Worm (Caenorhabditis elegans) whole organism, early embryonic: Measurements from ENCODE around the gene C54E10.6.

Experiments used
- B0310.2 ChIP-seq: sonication (generic microtip); optimal IDR thresholded peaks from 2 replicates; lab custom pipeline; 2016; ENCODE audit warnings: mild to moderate bottlenecking, missing genetic modification characterization, missing compliant biosample characterization
- F13C5.2 ChIP-seq: sonication (generic microtip); optimal IDR thresholded peaks from 2 replicates; lab custom pipeline; 2017; ENCODE audit warnings: mild to moderate bottlenecking, missing genetic modification characterization, inconsistent platforms, missing compliant biosample characterization
- aly-1 ChIP-seq: sonication (generic microtip); optimal IDR thresholded peaks from 2 replicates; lab custom pipeline; 2016; ENCODE audit warnings: missing genetic modification characterization, missing compliant biosample characterization
- ama-1 ChIP-seq: fragments of 150-350 bp; optimal IDR thresholded peaks from 2 replicates; lab custom pipeline; 2014
- ceh-13 ChIP-seq: fragments of 200-800 bp; sonication (Bioruptor generic); optimal IDR thresholded peaks from 2 replicates; lab custom pipeline; 2018; ENCODE audit warnings: mild to moderate bottlenecking, missing genetic modification characterization, missing compliant biosample characterization
- ceh-36 ChIP-seq: sonication (generic microtip); optimal IDR thresholded peaks from 2 replicates; lab custom pipeline; 2016; ENCODE audit warnings: missing genetic modification characterization, inconsistent platforms, missing compliant biosample characterization
- ets-7 ChIP-seq: sonication (generic microtip); optimal IDR thresholded peaks from 2 replicates; lab custom pipeline; 2016; ENCODE audit warnings: missing genotype, missing genetic modification characterization, missing compliant biosample characterization
- flt-1 ChIP-seq: fragments of 200-800 bp; sonication (Bioruptor generic); IDR thresholded peaks from 2 replicates; pipeline ENCODE4 v1.3.6; 2022; ENCODE audit warnings: missing genetic modification characterization, missing compliant biosample characterization
- hmbx-1 ChIP-seq: sonication (generic microtip); optimal IDR thresholded peaks from 2 replicates; lab custom pipeline; 2016; ENCODE audit warnings: mild to moderate bottlenecking, missing genetic modification characterization, missing compliant biosample characterization
- hmg-4 ChIP-seq: fragments of 200-800 bp; sonication (Bioruptor generic); optimal IDR thresholded peaks from 2 replicates; lab custom pipeline; 2018; ENCODE audit warnings: mild to moderate bottlenecking, missing genetic modification characterization, missing compliant biosample characterization
- hnd-1 ChIP-seq: sonication (generic microtip); optimal IDR thresholded peaks from 2 replicates; lab custom pipeline; 2016; ENCODE audit warnings: missing genetic modification characterization, missing compliant biosample characterization
- pes-1 ChIP-seq: fragments of 200-800 bp; sonication (Bioruptor generic); IDR thresholded peaks from 2 replicates; pipeline ENCODE4 v1.3.6; 2022; ENCODE audit warnings: missing genetic modification reagents, missing genetic modification characterization, missing compliant biosample characterization
- scrt-1 ChIP-seq: fragments of 200-800 bp; sonication (Bioruptor generic); IDR thresholded peaks from 2 replicates; pipeline ENCODE4 v1.3.6; 2022; ENCODE audit warnings: missing genetic modification characterization, missing compliant biosample characterization
- sea-1 ChIP-seq: fragments of 200-800 bp; sonication (Bioruptor generic); conservative IDR thresholded peaks from 2 replicates; pipeline ENCODE4 v1.3.6; 2022; ENCODE audit warnings: missing genetic modification characterization, missing compliant biosample characterization
- tbx-11 ChIP-seq: fragments of 200-800 bp; sonication (Bioruptor generic); IDR thresholded peaks from 2 replicates; pipeline ENCODE4 v1.3.6; 2022; ENCODE audit warnings: missing genetic modification characterization, missing compliant biosample characterization
- tbx-37 ChIP-seq: fragments of 200-800 bp; sonication (Bioruptor generic); conservative IDR thresholded peaks from 2 replicates; pipeline ENCODE4 v1.3.6; 2022; ENCODE audit warnings: missing genetic modification reagents, missing genetic modification characterization, missing compliant biosample characterization
- tra-4 ChIP-seq: sonication (generic microtip); optimal IDR thresholded peaks from 2 replicates; lab custom pipeline; 2017; ENCODE audit warnings: missing genetic modification characterization, missing compliant biosample characterization

C54E10.6 gene

ce11 chrV:18826445-18826844 is 17.9 kb upstream of the C54E10.6 start:
- TF ChIP-seq F13C5.2 (no peak), ceh-36 (tag; lab: Kevin White, UChicago) (no peak), scrt-1 (GFP tag; lab: Robert Waterston, UW) (no peak), ceh-13 (GFP tag; lab: Kevin White, UChicago) (no peak), tbx-11 (GFP tag; lab: Robert Waterston, UW) (no peak), tra-4 (tag; lab: Kevin White, UChicago) (no peak), ama-1 (no peak), pes-1 (GFP tag; lab: Robert Waterston, UW) (no peak), tbx-37 (GFP tag; lab: Robert Waterston, UW) (no peak), ets-7 (tag; lab: Kevin White, UChicago) (no peak), flt-1 (no peak), hnd-1 (no peak), hmbx-1 (no peak), sea-1 (GFP tag; lab: Robert Waterston, UW) (no peak), B0310.2 (no peak), hmg-4 (no peak), aly-1 (tag; lab: Kevin White, UChicago) (no peak)

DNA sequence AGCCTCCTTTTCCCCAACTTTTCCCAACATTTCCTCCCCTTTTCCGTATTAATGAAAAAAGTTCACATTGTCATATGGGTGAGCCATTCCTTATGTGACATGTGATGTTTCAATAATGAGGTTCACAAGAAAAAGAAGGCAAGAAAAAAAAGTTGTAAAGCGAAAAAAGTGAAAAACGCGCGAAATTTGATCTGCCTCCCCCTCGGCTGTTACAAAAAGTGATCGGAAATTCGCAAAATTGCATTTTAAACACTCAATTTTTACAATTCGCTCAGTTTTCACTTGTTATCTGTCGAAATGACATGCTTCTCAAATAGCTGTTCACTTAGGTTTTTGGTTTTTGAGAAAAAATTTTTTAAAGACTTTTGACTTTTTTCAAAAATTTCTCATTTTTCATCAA is 13.0 kb upstream of the C54E10.6 start:
- no peak for TF ChIP-seq aly-1 (tag; lab: Kevin White, UChicago)
- TF ChIP-seq scrt-1 (GFP tag; lab: Robert Waterston, UW), result no peak
- no peak for TF ChIP-seq pes-1 (GFP tag; lab: Robert Waterston, UW)

ce11 chrV:18819643-18820042 is 11.1 kb upstream of the C54E10.6 start, which contains the start of gene ncs-5:
TSS of gene ncs-5 (plus strand) at chrV:18819766.
- TF ChIP-seq tbx-11 (GFP tag; lab: Robert Waterston, UW) (no peak), hnd-1 (no peak), ama-1 (no peak)

DNA sequence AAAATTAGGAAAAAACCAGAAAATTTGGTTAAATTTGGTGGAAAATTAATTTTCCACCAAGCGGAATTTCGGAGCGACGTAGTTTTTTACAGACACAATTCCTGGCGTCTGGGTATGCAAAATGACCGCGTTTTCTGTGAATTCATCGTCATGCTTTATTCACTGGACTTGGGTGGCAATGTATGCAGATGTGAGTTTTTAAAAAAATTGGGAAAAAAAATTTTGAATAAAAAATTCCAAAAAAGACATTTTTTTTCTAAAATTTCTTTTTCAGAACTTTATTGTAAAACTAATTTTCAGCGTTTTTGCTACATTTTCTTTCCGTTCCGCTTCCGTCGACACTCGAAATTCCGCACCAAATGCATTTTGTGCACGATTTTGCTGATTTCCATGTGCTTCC is 2.8 kb upstream of the C54E10.6 start, which contains the start of gene C54E10.7:
Gene C54E10.7, plus strand, starts transcription at position 301 of the 400 bp plus-strand sequence.
- TF ChIP-seq sea-1 (GFP tag; lab: Robert Waterston, UW) (no peak), hnd-1 (no peak), hmbx-1 (no peak), tbx-37 (GFP tag; lab: Robert Waterston, UW) (no peak), ets-7 (tag; lab: Kevin White, UChicago) (no peak), ama-1 (no peak), ceh-13 (GFP tag; lab: Kevin White, UChicago) (no peak), B0310.2 (no peak), flt-1 (no peak), aly-1 (tag; lab: Kevin White, UChicago) (no peak), hmg-4 (no peak), F13C5.2 (no peak), pes-1 (GFP tag; lab: Robert Waterston, UW) (no peak), tra-4 (tag; lab: Kevin White, UChicago) (no peak), tbx-11 (GFP tag; lab: Robert Waterston, UW) (no peak), scrt-1 (GFP tag; lab: Robert Waterston, UW) (no peak), ceh-36 (tag; lab: Kevin White, UChicago) (no peak)

DNA sequence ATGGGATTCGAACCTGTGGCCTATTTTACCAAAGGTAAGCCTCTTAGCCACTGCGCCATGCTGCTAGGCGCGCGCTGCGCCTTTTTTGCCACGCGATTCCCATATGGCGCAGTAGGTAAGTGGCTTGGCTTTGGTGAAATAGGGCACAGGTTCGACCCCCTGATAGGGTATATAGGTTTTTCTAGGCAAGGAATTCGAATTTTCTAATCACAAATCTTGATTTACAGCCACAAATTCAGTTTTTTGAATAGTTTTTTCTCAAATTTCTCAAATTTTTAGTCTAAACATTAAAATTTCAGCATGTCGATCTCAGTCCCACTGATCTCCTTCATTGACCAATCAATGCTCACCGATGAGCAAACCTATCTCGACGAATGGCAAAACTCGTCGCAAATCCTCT is 2.2 kb upstream of the C54E10.6 start, which contains the start of gene C54E10.3:
Gene C54E10.3, plus strand, starts transcription at position 301 of the 400 bp plus-strand sequence.
- TF ChIP-seq scrt-1 (GFP tag; lab: Robert Waterston, UW), result no peak
- TF ChIP-seq hmbx-1, result no peak
- TF ChIP-seq ceh-36 (tag; lab: Kevin White, UChicago), result no peak
- no peak for TF ChIP-seq tbx-37 (GFP tag; lab: Robert Waterston, UW)

DNA sequence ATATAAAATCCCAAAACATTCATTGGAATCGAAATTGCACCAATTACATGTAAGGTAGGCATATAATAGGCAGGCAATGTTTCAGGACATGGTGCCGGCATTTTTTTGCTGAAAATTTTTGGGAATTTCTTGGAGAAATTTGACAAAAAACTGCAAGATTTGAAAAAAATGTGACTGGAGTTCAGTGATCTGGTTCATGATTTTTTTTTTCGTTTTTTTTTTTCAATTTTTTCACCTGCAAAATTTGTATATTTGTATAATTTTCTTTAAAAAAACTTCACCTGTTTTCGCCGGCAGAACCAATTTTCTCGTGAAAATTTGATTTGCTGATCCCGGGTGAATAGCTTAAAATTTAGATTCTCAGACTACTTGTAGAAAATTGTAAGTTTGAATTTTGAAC is 2.1 kb downstream of the C54E10.6 start, which contains the start of gene sri-10:
Gene sri-10, minus strand, starts transcription at position 101 of the 400 bp plus-strand sequence.
- no peak for TF ChIP-seq tra-4 (tag; lab: Kevin White, UChicago)
- no peak for TF ChIP-seq ceh-13 (GFP tag; lab: Kevin White, UChicago)
- TF ChIP-seq tbx-11 (GFP tag; lab: Robert Waterston, UW), result no peak
- no peak for TF ChIP-seq sea-1 (GFP tag; lab: Robert Waterston, UW)
- no peak for TF ChIP-seq ama-1
- no peak for TF ChIP-seq hmg-4
- TF ChIP-seq scrt-1 (GFP tag; lab: Robert Waterston, UW), result no peak
- no peak for TF ChIP-seq B0310.2
- no peak for TF ChIP-seq hmbx-1
- no peak for TF ChIP-seq flt-1

DNA sequence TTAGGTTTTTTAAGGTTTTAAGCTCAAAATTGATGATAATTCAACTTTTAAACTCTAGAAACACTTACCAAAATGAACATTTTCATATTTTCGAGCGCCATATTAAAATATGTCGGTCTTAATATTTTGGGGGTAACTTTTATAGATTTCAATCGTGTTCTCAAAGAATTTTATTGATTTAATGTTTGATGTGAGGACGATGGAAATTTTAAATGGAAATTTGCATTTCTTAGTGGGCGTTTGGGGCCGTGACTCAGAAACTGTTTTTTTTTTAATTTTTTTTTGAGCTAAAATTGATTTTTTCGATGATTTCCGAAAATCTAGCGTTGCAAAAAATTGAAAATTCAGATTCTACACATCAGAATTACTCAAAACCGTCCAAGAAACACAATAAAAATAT is 5.3 kb downstream of the C54E10.6 start, which contains the start of gene C54E10.10:
Gene C54E10.10, minus strand, starts transcription at position 101 of the 400 bp plus-strand sequence.
- TF ChIP-seq tra-4 (tag; lab: Kevin White, UChicago), result no peak
- TF ChIP-seq ets-7 (tag; lab: Kevin White, UChicago), result no peak
- no peak for TF ChIP-seq aly-1 (tag; lab: Kevin White, UChicago)
- no peak for TF ChIP-seq B0310.2
- TF ChIP-seq F13C5.2, result no peak
- TF ChIP-seq tbx-37 (GFP tag; lab: Robert Waterston, UW), result no peak
- TF ChIP-seq flt-1, result no peak
- TF ChIP-seq ceh-13 (GFP tag; lab: Kevin White, UChicago), result no peak
- TF ChIP-seq sea-1 (GFP tag; lab: Robert Waterston, UW), result no peak
- no peak for TF ChIP-seq ceh-36 (tag; lab: Kevin White, UChicago)

ce11 chrV:18802077-18802476 is 6.5 kb downstream of the C54E10.6 start, which contains the start of gene C54E10.11:
TSS of gene C54E10.11 (minus strand) at chrV:18802177.
- TF ChIP-seq tbx-11 (GFP tag; lab: Robert Waterston, UW) (no peak), pes-1 (GFP tag; lab: Robert Waterston, UW) (no peak), flt-1 (no peak), tra-4 (tag; lab: Kevin White, UChicago) (no peak), B0310.2 (no peak), hnd-1 (no peak), F13C5.2 (no peak), aly-1 (tag; lab: Kevin White, UChicago) (no peak), ama-1 (no peak), hmbx-1 (no peak), sea-1 (GFP tag; lab: Robert Waterston, UW) (no peak), ceh-36 (tag; lab: Kevin White, UChicago) (no peak), tbx-37 (GFP tag; lab: Robert Waterston, UW) (no peak)
